Fruit fly (Drosophila melanogaster) whole organism, embryonic: Measurements from ENCODE around the gene dpr20.

Experiments used
- Atf-2 ChIP-seq: fragments of 200-800 bp; sonication (Bioruptor generic); optimal IDR thresholded peaks from 2 replicates; lab custom pipeline; 2016; ENCODE audit warnings: missing biosample characterization, missing genetic modification characterization
- Bdp1 ChIP-seq: fragments of 200-800 bp; sonication (Bioruptor generic); optimal IDR thresholded peaks from 3 replicates; lab custom pipeline; 2016; ENCODE audit warnings: missing biosample characterization, missing genetic modification characterization
- CG1024 ChIP-seq: fragments of 200-800 bp; sonication (Bioruptor generic); IDR thresholded peaks from 2 replicates; pipeline ENCODE4 v1.3.6; 2022; ENCODE audit warnings: missing biosample characterization, missing genetic modification characterization
- CG10274 ChIP-seq: fragments of 200-800 bp; sonication (Bioruptor generic); optimal IDR thresholded peaks from 3 replicates; lab custom pipeline; 2017; ENCODE audit warnings: missing biosample characterization, mild to moderate bottlenecking, missing genetic modification characterization
- CG11093 ChIP-seq: fragments of 200-800 bp; sonication (Bioruptor generic); IDR thresholded peaks from 3 replicates; pipeline ENCODE4 v1.3.6; 2022; ENCODE audit warnings: missing biosample characterization, missing genetic modification characterization
- CG11560 ChIP-seq: fragments of 200-800 bp; sonication (Bioruptor generic); IDR thresholded peaks from 3 replicates; pipeline ENCODE4 v1.3.6; 2022; ENCODE audit warnings: missing biosample characterization, missing genetic modification characterization
- CG12659 ChIP-seq: fragments of 200-800 bp; sonication (Bioruptor generic); optimal IDR thresholded peaks from 3 replicates; lab custom pipeline; 2017; ENCODE audit warnings: mild to moderate bottlenecking, missing biosample characterization, missing genetic modification reagents, missing genetic modification characterization
- CG12769 ChIP-seq: fragments of 200-800 bp; sonication (Bioruptor generic); optimal IDR thresholded peaks from 2 replicates; lab custom pipeline; 2019; ENCODE audit warnings: missing biosample characterization, mild to moderate bottlenecking, missing genetic modification characterization, moderate library complexity
- CG14441 ChIP-seq: fragments of 200-800 bp; sonication (Bioruptor generic); IDR thresholded peaks from 2 replicates; pipeline ENCODE4 v1.3.6; 2022; ENCODE audit warnings: missing biosample characterization, missing genetic modification characterization
- CG15514 ChIP-seq: fragments of 200-800 bp; sonication (Bioruptor generic); optimal IDR thresholded peaks from 3 replicates; lab custom pipeline; 2017; ENCODE audit warnings: missing biosample characterization, missing genetic modification characterization, mild to moderate bottlenecking, moderate library complexity, missing genetic modification reagents
- CG16813 ChIP-seq: fragments of 200-800 bp; sonication (Bioruptor generic); IDR thresholded peaks from 3 replicates; pipeline ENCODE4 v1.3.6; 2022; ENCODE audit warnings: missing biosample characterization, missing genetic modification characterization; ENCODE audit not compliant: partially characterized antibody
- CG17612 ChIP-seq: fragments of 200-800 bp; sonication (Bioruptor generic); IDR thresholded peaks from 2 replicates; pipeline ENCODE4 v1.3.6; 2022; ENCODE audit warnings: missing biosample characterization, missing genetic modification characterization
- CG30020 ChIP-seq: fragments of 200-800 bp; optimal IDR thresholded peaks from 2 replicates; lab custom pipeline; 2019; ENCODE audit warnings: missing biosample characterization, mild to moderate bottlenecking, missing genetic modification characterization, moderate library complexity
- CG3407 ChIP-seq: fragments of 200-800 bp; sonication (Bioruptor generic); optimal IDR thresholded peaks from 2 replicates; lab custom pipeline; 2018; ENCODE audit warnings: missing biosample characterization, mild to moderate bottlenecking, missing genetic modification characterization
- CG34422 ChIP-seq: fragments of 200-800 bp; sonication (Bioruptor generic); IDR thresholded peaks from 3 replicates; pipeline ENCODE4 v1.3.6; 2022; ENCODE audit warnings: missing biosample characterization, missing genetic modification characterization
- CG3726 ChIP-seq: fragments of 200-800 bp; sonication (Bioruptor generic); IDR thresholded peaks from 3 replicates; pipeline ENCODE4, ENCODE4 v1.3.6; 2022; ENCODE audit warnings: missing biosample characterization, missing genetic modification characterization
- CG4282 ChIP-seq: fragments of 200-800 bp; sonication (Bioruptor generic); optimal IDR thresholded peaks from 2 replicates; lab custom pipeline; 2016; ENCODE audit warnings: missing biosample characterization, missing genetic modification characterization
- CG9609 ChIP-seq: fragments of 200-800 bp; sonication (Bioruptor generic); optimal IDR thresholded peaks from 3 replicates; lab custom pipeline; 2016; ENCODE audit warnings: missing biosample characterization, missing genetic modification characterization
- D ChIP-seq, 2 experiments: fragments of 200-800 bp in 1 of 2; fragments of >200 bp in 1 of 2; sonication (Bioruptor generic) in 1 of 2; optimal IDR thresholded peaks; 2 replicates in 1 of 2; 3 replicates in 1 of 2; lab custom pipeline; 2017; ENCODE audit warnings: mild to moderate bottlenecking in 1 of 2, missing biosample characterization in 1 of 2, missing genetic modification characterization in 1 of 2, missing genetic modification reagents in 1 of 2
- Dad ChIP-seq: fragments of 200-800 bp; sonication (Bioruptor generic); optimal IDR thresholded peaks from 3 replicates; lab custom pipeline; 2016; ENCODE audit warnings: missing biosample characterization, missing genetic modification characterization
- Dek ChIP-seq: fragments of 200-800 bp; sonication (Bioruptor generic); optimal IDR thresholded peaks from 3 replicates; lab custom pipeline; 2019; ENCODE audit warnings: missing biosample characterization, mild to moderate bottlenecking, missing genetic modification characterization, moderate library complexity
- E2f1 ChIP-seq: fragments of 200-800 bp; sonication (Bioruptor generic); IDR thresholded peaks from 2 replicates; pipeline ENCODE4 v1.3.6; 2022; ENCODE audit warnings: missing biosample characterization, missing genetic modification characterization
- Eip74EF ChIP-seq, 2 experiments: fragments of 200-800 bp in 1 of 2; fragments of >200 bp in 1 of 2; sonication (Bioruptor generic) in 1 of 2; optimal IDR thresholded peaks; 2 replicates each; lab custom pipeline; 2017 to 2019; ENCODE audit warnings: missing biosample characterization in 2 of 2, missing genetic modification characterization in 2 of 2, mild to moderate bottlenecking in 1 of 2, moderate library complexity in 1 of 2
- Ets65A ChIP-seq: fragments of 200-800 bp; sonication (Bioruptor generic); peaks from one replicate; lab custom pipeline; 2016; ENCODE audit warnings: missing biosample characterization, missing genetic modification characterization
- Hr3 ChIP-seq: fragments of 200-800 bp; sonication (Bioruptor generic); optimal IDR thresholded peaks from 3 replicates; lab custom pipeline; 2016; ENCODE audit warnings: missing biosample characterization, missing genetic modification characterization
- Hr78 ChIP-seq, 2 experiments: fragments of 200-800 bp in 1 of 2; fragments of >200 bp in 1 of 2; sonication (Bioruptor generic) in 1 of 2; optimal IDR thresholded peaks; 2 replicates each; lab custom pipeline; 2017 to 2019; ENCODE audit warnings: missing biosample characterization in 2 of 2, missing genetic modification characterization in 2 of 2, mild to moderate bottlenecking in 1 of 2, moderate library complexity in 1 of 2
- NC2α ChIP-seq: fragments of 200-800 bp; sonication (Bioruptor generic); optimal IDR thresholded peaks from 2 replicates; lab custom pipeline; 2016; ENCODE audit warnings: missing biosample characterization, missing genetic modification characterization
- NK7.1 ChIP-seq: fragments of 200-800 bp; sonication (Bioruptor generic); optimal IDR thresholded peaks from 3 replicates; lab custom pipeline; 2016; ENCODE audit warnings: missing biosample characterization, missing genetic modification characterization
- Six4 ChIP-seq: fragments of 200-800 bp; sonication (Bioruptor generic); optimal IDR thresholded peaks from 2 replicates; lab custom pipeline; 2016; ENCODE audit warnings: missing biosample characterization, missing genetic modification characterization
- YL-1 ChIP-seq: fragments of 200-800 bp; sonication (Bioruptor generic); optimal IDR thresholded peaks from 3 replicates; lab custom pipeline; 2017; ENCODE audit warnings: missing biosample characterization, mild to moderate bottlenecking, missing genetic modification characterization
- cato ChIP-seq: fragments of 200-800 bp; sonication (Bioruptor generic); optimal IDR thresholded peaks from 2 replicates; lab custom pipeline; 2016; ENCODE audit warnings: missing biosample characterization, missing genetic modification characterization, borderline replicate concordance
- chif ChIP-seq, 2 experiments: fragments of 200-800 bp; sonication (Bioruptor generic); optimal IDR thresholded peaks; 3 replicates each; lab custom pipeline; 2016; ENCODE audit warnings: missing biosample characterization in 2 of 2, missing genetic modification characterization in 2 of 2
- ci ChIP-seq: fragments of 200-800 bp; sonication (Bioruptor generic); IDR thresholded peaks from 3 replicates; pipeline ENCODE4 v1.3.6; 2022; ENCODE audit warnings: missing biosample characterization, missing genetic modification characterization
- dmrt11E ChIP-seq: fragments of 200-800 bp; sonication (Bioruptor generic); optimal IDR thresholded peaks from 3 replicates; lab custom pipeline; 2018; ENCODE audit warnings: missing biosample characterization, mild to moderate bottlenecking, missing genetic modification characterization, moderate library complexity
- fd102C ChIP-seq: fragments of 200-800 bp; sonication (Bioruptor generic); optimal IDR thresholded peaks from 2 replicates; lab custom pipeline; 2018; ENCODE audit warnings: missing biosample characterization, mild to moderate bottlenecking, missing genetic modification characterization, moderate library complexity
- grau ChIP-seq: fragments of 200-800 bp; optimal IDR thresholded peaks from 3 replicates; lab custom pipeline; 2019; ENCODE audit warnings: missing biosample characterization, mild to moderate bottlenecking, missing genetic modification characterization, moderate library complexity
- grn ChIP-seq: fragments of 200-800 bp; sonication (Bioruptor generic); optimal IDR thresholded peaks from 3 replicates; lab custom pipeline; 2017; ENCODE audit warnings: missing biosample characterization, missing genetic modification characterization
- gt ChIP-seq: fragments of 200-800 bp; sonication (Bioruptor generic); IDR thresholded peaks from 2 replicates; pipeline ENCODE4 v1.3.6; 2022; ENCODE audit warnings: missing biosample characterization, missing genetic modification characterization
- ham ChIP-seq: fragments of 200-800 bp; sonication (Bioruptor generic); IDR thresholded peaks from 2 replicates; pipeline ENCODE4 v1.3.6; 2022; ENCODE audit warnings: missing biosample characterization, missing genetic modification characterization
- hb ChIP-seq: fragments of 200-800 bp; sonication (Bioruptor generic); IDR thresholded peaks from 3 replicates; pipeline ENCODE4 v1.3.6; 2022; ENCODE audit warnings: missing biosample characterization, missing genetic modification characterization; ENCODE audit not compliant: partially characterized antibody
- kay ChIP-seq: fragments of 200-800 bp; sonication (Bioruptor generic); optimal IDR thresholded peaks from 2 replicates; lab custom pipeline; 2016; ENCODE audit warnings: missing biosample characterization, missing genetic modification characterization
- lbe ChIP-seq: fragments of 200-800 bp; sonication (Bioruptor generic); optimal IDR thresholded peaks from 2 replicates; lab custom pipeline; 2016; ENCODE audit warnings: missing biosample characterization, mild to moderate bottlenecking, missing genetic modification characterization
- lov ChIP-seq, 2 experiments: fragments of 200-800 bp in 1 of 2; fragments of >200 bp in 1 of 2; sonication (Bioruptor generic) in 1 of 2; IDR thresholded peaks in 1 of 2; optimal IDR thresholded peaks in 1 of 2; 2 replicates in 1 of 2; 3 replicates in 1 of 2; pipeline versions ENCODE4 v1.3.6 to Lab custom; 2017 to 2022; ENCODE audit warnings: missing biosample characterization in 1 of 2, missing genetic modification characterization in 1 of 2
- pfk ChIP-seq: fragments of 200-800 bp; sonication (Bioruptor generic); optimal IDR thresholded peaks from 2 replicates; lab custom pipeline; 2018; ENCODE audit warnings: missing biosample characterization, mild to moderate bottlenecking, missing genetic modification characterization, moderate library complexity
- phol ChIP-seq: fragments of 200-800 bp; sonication (Bioruptor generic); optimal IDR thresholded peaks from 3 replicates; lab custom pipeline; 2018; ENCODE audit warnings: missing biosample characterization, mild to moderate bottlenecking, missing genetic modification characterization, moderate library complexity
- row ChIP-seq: fragments of 200-800 bp; sonication (Bioruptor generic); IDR thresholded peaks from 3 replicates; pipeline ENCODE4 v1.3.6; 2022; ENCODE audit warnings: missing biosample characterization, missing genetic modification characterization
- schlank ChIP-seq: fragments of 200-800 bp; sonication (Bioruptor generic); optimal IDR thresholded peaks from 2 replicates; lab custom pipeline; 2018; ENCODE audit warnings: missing biosample characterization, mild to moderate bottlenecking, missing genetic modification characterization
- sr ChIP-seq: fragments of 200-800 bp; sonication (Bioruptor generic); IDR thresholded peaks from 3 replicates; pipeline ENCODE4 v1.3.6; 2022; ENCODE audit warnings: missing biosample characterization, missing genetic modification characterization
- trh ChIP-seq: fragments of 200-800 bp; sonication (Bioruptor generic); optimal IDR thresholded peaks from 2 replicates; lab custom pipeline; 2016; ENCODE audit warnings: missing biosample characterization, missing genetic modification characterization
- vvl ChIP-seq: fragments of 200-800 bp; sonication (Bioruptor generic); IDR thresholded peaks from 2 replicates; pipeline ENCODE4 v1.3.6; 2022; ENCODE audit warnings: missing biosample characterization, missing genetic modification characterization
- z ChIP-seq: fragments of 200-800 bp; sonication (Bioruptor generic); IDR thresholded peaks from 3 replicates; pipeline ENCODE4 v1.3.6; 2022; ENCODE audit warnings: missing biosample characterization, missing genetic modification characterization

Gene dpr20

DNA sequence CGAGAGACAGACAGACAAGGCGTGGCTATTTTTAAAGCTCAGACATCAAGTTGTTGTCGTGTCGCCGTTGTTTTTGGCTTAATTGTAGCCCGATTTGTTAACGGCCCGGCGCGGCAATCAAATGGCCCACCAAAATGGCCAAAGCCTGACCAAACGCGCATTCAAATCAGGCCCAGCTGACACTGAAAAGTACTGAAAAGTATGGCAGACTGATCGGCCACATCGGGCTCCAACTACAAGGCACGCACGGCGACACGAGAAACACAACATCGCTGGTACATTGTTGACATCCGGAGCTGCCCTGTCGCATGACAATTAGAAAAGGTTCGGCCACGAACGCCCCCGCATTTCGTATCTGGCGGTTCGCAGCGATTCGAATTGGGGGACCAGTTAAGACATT, 45.2 kb downstream of the dpr20 start (continued):
- TF ChIP-seq CG14441 (GFP tag; lab: Robert Waterston, UW): no peak
- TF ChIP-seq Six4 (GFP tag; lab: Kevin White, UChicago): no peak
- no peak for TF ChIP-seq CG16813 (GFP tag; lab: Robert Waterston, UW)
- no peak for TF ChIP-seq Dad (GFP tag; lab: Kevin White, UChicago)
- TF ChIP-seq chif (GFP tag; optimal IDR thresholded peaks at IDR 0.05; lab: Kevin White, UChicago): no peak
- no peak for TF ChIP-seq CG17612 (GFP tag; lab: Robert Waterston, UW)
- no peak for TF ChIP-seq CG3726 (GFP tag; lab: Robert Waterston, UW)
- peak; percentile 19; the same call in 1 of the 3 replicates for TF ChIP-seq ci (GFP tag; lab: Robert Waterston, UW)
- no peak for TF ChIP-seq lbe (GFP tag; lab: Kevin White, UChicago)
- no peak for TF ChIP-seq ham (GFP tag; lab: Robert Waterston, UW)
- TF ChIP-seq gt (GFP tag; lab: Robert Waterston, UW): no peak
- TF ChIP-seq CG11093 (GFP tag; lab: Robert Waterston, UW): no peak
- TF ChIP-seq pfk (GFP tag; lab: Kevin White, UChicago): no peak
- TF ChIP-seq kay (GFP tag; lab: Kevin White, UChicago): no peak
- no peak for TF ChIP-seq NC2α (GFP tag; lab: Kevin White, UChicago)
- no peak for TF ChIP-seq fd102C
- no peak for TF ChIP-seq grn (GFP tag; lab: Kevin White, UChicago)
- no peak for TF ChIP-seq Dek
- no peak for TF ChIP-seq CG3407
- TF ChIP-seq trh: no peak
- no peak for TF ChIP-seq hb (GFP tag; lab: Robert Waterston, UW)
- no peak for TF ChIP-seq Bdp1 (GFP tag; lab: Kevin White, UChicago)
- no peak for TF ChIP-seq CG15514
- no peak for TF ChIP-seq CG10274 (GFP tag; lab: Kevin White, UChicago)
- no peak for TF ChIP-seq CG9609 (GFP tag; lab: Kevin White, UChicago)
- no peak for TF ChIP-seq Hr3
- no peak for TF ChIP-seq grau
- no peak for TF ChIP-seq schlank (tag; lab: Kevin White, UChicago)
- no peak for TF ChIP-seq lov (optimal IDR thresholded peaks at IDR 0.05; lab: Kevin White, UChicago)
- TF ChIP-seq lov (GFP tag; IDR thresholded peaks at IDR 0.05; lab: Robert Waterston, UW): no peak
- no peak for TF ChIP-seq E2f1
- no peak for TF ChIP-seq Ets65A (GFP tag; lab: Kevin White, UChicago)
- peak; percentile 44; the same call in 1 of the 3 replicates for TF ChIP-seq sr (GFP tag; lab: Robert Waterston, UW)
- peak; percentile 17 for TF ChIP-seq CG12769 (tag; lab: Kevin White, UChicago)
- TF ChIP-seq YL-1 (GFP tag; lab: Kevin White, UChicago): no peak
- TF ChIP-seq row (GFP tag; lab: Robert Waterston, UW): no peak
- TF ChIP-seq CG30020 (tag; lab: Kevin White, UChicago): no peak
- TF ChIP-seq D (optimal IDR thresholded peaks at IDR 0.05; lab: Kevin White, UChicago): no peak
- TF ChIP-seq D (GFP tag; optimal IDR thresholded peaks at IDR 0.05; lab: Kevin White, UChicago): no peak
- TF ChIP-seq dmrt11E (tag; lab: Kevin White, UChicago): no peak
- no peak for TF ChIP-seq CG11560 (tag; lab: Robert Waterston, UW)
- TF ChIP-seq z: no peak
- no peak for TF ChIP-seq Hr78 (GFP tag; optimal IDR thresholded peaks at IDR 0.05; lab: Kevin White, UChicago)
- no peak for TF ChIP-seq NK7.1 (GFP tag; lab: Kevin White, UChicago)
- no peak for TF ChIP-seq phol (tag; lab: Kevin White, UChicago)
- no peak for TF ChIP-seq Eip74EF (GFP tag; optimal IDR thresholded peaks at IDR 0.05; lab: Kevin White, UChicago)
- TF ChIP-seq CG12659 (GFP tag; lab: Kevin White, UChicago): no peak
- TF ChIP-seq CG1024 (GFP tag; lab: Robert Waterston, UW): no peak
- no peak for TF ChIP-seq Atf-2
- peak; percentile 55; the same call in 1 of the 2 replicates for TF ChIP-seq vvl (GFP tag; lab: Robert Waterston, UW)
- TF ChIP-seq cato (GFP tag; lab: Kevin White, UChicago): no peak
- no peak for TF ChIP-seq CG34422
- TF ChIP-seq CG4282: no peak
